Fruit fly (Drosophila melanogaster) whole organism, pupa: ENCODE data around the gene CG31551.

Experiments used
- CG13204 ChIP-seq: fragments of 200-800 bp; sonication (Bioruptor generic); optimal IDR thresholded peaks from 2 replicates; lab custom pipeline; 2018; ENCODE audit warnings: missing biosample characterization, mild to moderate bottlenecking, missing genetic modification characterization, moderate library complexity
- CG32121 ChIP-seq: fragments of 200-800 bp; sonication (Bioruptor generic); IDR thresholded peaks from 2 replicates; pipeline ENCODE4 v1.3.6; 2022; ENCODE audit warnings: missing biosample characterization, missing genetic modification characterization
- CG34367 ChIP-seq: fragments of 200-800 bp; sonication (Bioruptor generic); optimal IDR thresholded peaks from 2 replicates; lab custom pipeline; 2018; ENCODE audit warnings: missing biosample characterization, mild to moderate bottlenecking, missing genetic modification characterization
- CG8159 ChIP-seq: fragments of 200-800 bp; sonication (Bioruptor generic); optimal IDR thresholded peaks from 3 replicates; lab custom pipeline; 2018; ENCODE audit warnings: missing biosample characterization, mild to moderate bottlenecking, missing genetic modification characterization, moderate library complexity
- CG8301 ChIP-seq: fragments of 200-800 bp; sonication (Bioruptor generic); optimal IDR thresholded peaks from 2 replicates; lab custom pipeline; 2018; ENCODE audit warnings: missing biosample characterization, mild to moderate bottlenecking, missing genetic modification characterization
- CG9948 ChIP-seq: fragments of 200-800 bp; sonication (Bioruptor generic); optimal IDR thresholded peaks from 2 replicates; lab custom pipeline; 2018; ENCODE audit warnings: missing biosample characterization, mild to moderate bottlenecking, missing genetic modification characterization, moderate library complexity
- EcR ChIP-seq: fragments of 200-800 bp; sonication (Bioruptor generic); optimal IDR thresholded peaks from 3 replicates; lab custom pipeline; 2019; ENCODE audit warnings: missing biosample characterization, missing genetic modification characterization, mild to moderate bottlenecking, moderate library complexity, missing genetic modification reagents
- Ets98B ChIP-seq: fragments of 200-800 bp; sonication (Bioruptor generic); IDR thresholded peaks from 2 replicates; pipeline ENCODE4 v1.3.6; 2022; ENCODE audit warnings: missing biosample characterization, missing genetic modification characterization
- Pif1A ChIP-seq: fragments of 200-800 bp; sonication (Bioruptor generic); optimal IDR thresholded peaks from 3 replicates; lab custom pipeline; 2016; ENCODE audit warnings: missing biosample characterization, missing genetic modification characterization
- fd96Ca ChIP-seq: fragments of 200-800 bp; sonication (Bioruptor generic); IDR thresholded peaks from 3 replicates; pipeline ENCODE4 v1.3.6; 2022; ENCODE audit warnings: missing biosample characterization, missing genetic modification characterization
- gl ChIP-seq: fragments of 200-800 bp; sonication (Bioruptor generic); optimal IDR thresholded peaks from 2 replicates; lab custom pipeline; 2018; ENCODE audit warnings: missing biosample characterization, mild to moderate bottlenecking, missing genetic modification characterization

dm6 chr3R:5622985-5623630, 4.5 kb upstream of the CG31551 start:
- TF ChIP-seq CG8159 (tag; lab: Kevin White, UChicago), result no peak
- peak; percentile 21 for TF ChIP-seq Pif1A
- no peak for TF ChIP-seq CG8301 (tag; lab: Kevin White, UChicago)
- TF ChIP-seq CG32121 (GFP tag; lab: Robert Waterston, UW), result no peak
- no peak for TF ChIP-seq fd96Ca (GFP tag; lab: Robert Waterston, UW)
- no peak for TF ChIP-seq CG9948 (tag; lab: Kevin White, UChicago)
- TF ChIP-seq Ets98B (GFP tag; lab: Robert Waterston, UW), result no peak
- TF ChIP-seq CG13204 (GFP tag; lab: Kevin White, UChicago), result no peak
- peak; percentile 27 for TF ChIP-seq gl
- TF ChIP-seq EcR (GFP tag; lab: Kevin White, UChicago), result peak; percentile 25
- TF ChIP-seq CG34367, result no peak
